Fruit fly (Drosophila melanogaster) whole organism, embryonic: ENCODE data around the gene CG1233.

Source experiments
- Antp ChIP-seq: fragments of 200-800 bp; sonication (Bioruptor generic); optimal IDR thresholded peaks from 3 replicates; lab custom pipeline; 2016; ENCODE audit warnings: missing biosample characterization, missing genetic modification characterization
- Atf-2 ChIP-seq: fragments of 200-800 bp; sonication (Bioruptor generic); optimal IDR thresholded peaks from 2 replicates; lab custom pipeline; 2016; ENCODE audit warnings: missing biosample characterization, missing genetic modification characterization
- BEAF-32 ChIP-seq: fragments of 200-800 bp; sonication (Bioruptor generic); optimal IDR thresholded peaks from 3 replicates; lab custom pipeline; 2017; ENCODE audit warnings: missing biosample characterization, missing genetic modification characterization, mild to moderate bottlenecking, moderate library complexity, missing genetic modification reagents
- CG10274 ChIP-seq: fragments of 200-800 bp; sonication (Bioruptor generic); optimal IDR thresholded peaks from 3 replicates; lab custom pipeline; 2017; ENCODE audit warnings: missing biosample characterization, mild to moderate bottlenecking, missing genetic modification characterization
- CG13894 ChIP-seq: fragments of 200-800 bp; sonication (Bioruptor generic); optimal IDR thresholded peaks from 3 replicates; lab custom pipeline; 2018; ENCODE audit warnings: missing biosample characterization, mild to moderate bottlenecking, missing genetic modification characterization, moderate library complexity
- CG17328 ChIP-seq: fragments of 200-800 bp; sonication (Bioruptor generic); IDR thresholded peaks from 2 replicates; pipeline ENCODE4 v1.3.6; 2022; ENCODE audit warnings: missing biosample characterization, missing genetic modification characterization
- CG17361 ChIP-seq: fragments of 200-800 bp; sonication (Bioruptor generic); IDR thresholded peaks from 3 replicates; pipeline ENCODE4 v1.3.6; 2022; ENCODE audit warnings: missing biosample characterization, missing genetic modification characterization
- CG18599 ChIP-seq: fragments of 200-800 bp; sonication (Bioruptor generic); optimal IDR thresholded peaks from 3 replicates; lab custom pipeline; 2017; ENCODE audit warnings: missing biosample characterization, missing genetic modification characterization, mild to moderate bottlenecking, moderate library complexity, missing genetic modification reagents
- CG30431 ChIP-seq: fragments of 200-800 bp; sonication (Bioruptor generic); optimal IDR thresholded peaks from 2 replicates; lab custom pipeline; 2017; ENCODE audit warnings: missing biosample characterization, missing genetic modification characterization
- CG3065 ChIP-seq: fragments of 200-800 bp; sonication (Bioruptor generic); optimal IDR thresholded peaks from 2 replicates; lab custom pipeline; 2016; ENCODE audit warnings: missing biosample characterization, missing genetic modification characterization
- CG31365 ChIP-seq: fragments of 200-800 bp; sonication (Bioruptor generic); optimal IDR thresholded peaks from 2 replicates; lab custom pipeline; 2018; ENCODE audit warnings: missing biosample characterization, mild to moderate bottlenecking, missing genetic modification characterization
- CG32532 ChIP-seq: fragments of 200-800 bp; sonication (Bioruptor generic); IDR thresholded peaks from 2 replicates; pipeline ENCODE4 v1.3.6; 2022; ENCODE audit warnings: missing biosample characterization, missing genetic modification characterization
- CG33557 ChIP-seq: fragments of 200-800 bp; sonication (Bioruptor generic); optimal IDR thresholded peaks from 2 replicates; lab custom pipeline; 2019; ENCODE audit warnings: missing biosample characterization, mild to moderate bottlenecking, missing genetic modification characterization, moderate library complexity
- CG8924 ChIP-seq: fragments of 200-800 bp; optimal IDR thresholded peaks from 3 replicates; lab custom pipeline; 2019; ENCODE audit warnings: missing biosample characterization, mild to moderate bottlenecking, missing genetic modification characterization, moderate library complexity
- CG9797 ChIP-seq: fragments of 200-800 bp; sonication (Bioruptor generic); optimal IDR thresholded peaks from 3 replicates; lab custom pipeline; 2018; ENCODE audit warnings: missing biosample characterization, mild to moderate bottlenecking, missing genetic modification characterization
- D19B ChIP-seq: fragments of 200-800 bp; sonication (Bioruptor generic); optimal IDR thresholded peaks from 2 replicates; lab custom pipeline; 2017; ENCODE audit warnings: missing biosample characterization, mild to moderate bottlenecking, missing genetic modification characterization
- Dbx ChIP-seq: fragments of 200-800 bp; sonication (Bioruptor generic); IDR thresholded peaks from 3 replicates; pipeline ENCODE4 v1.3.6; 2022; ENCODE audit warnings: missing biosample characterization, missing genetic modification characterization
- Doc3 ChIP-seq: fragments of 200-800 bp; sonication (Bioruptor generic); IDR thresholded peaks from 3 replicates; pipeline ENCODE4 v1.3.6; 2022; ENCODE audit warnings: missing biosample characterization, missing genetic modification characterization; ENCODE audit not compliant: partially characterized antibody
- E2f1 ChIP-seq: fragments of 200-800 bp; sonication (Bioruptor generic); IDR thresholded peaks from 2 replicates; pipeline ENCODE4 v1.3.6; 2022; ENCODE audit warnings: missing biosample characterization, missing genetic modification characterization
- ERR ChIP-seq: fragments of 200-800 bp; sonication (Bioruptor generic); optimal IDR thresholded peaks from 2 replicates; lab custom pipeline; 2016; ENCODE audit warnings: missing biosample characterization, missing genetic modification characterization
- Fer3 ChIP-seq: fragments of 200-800 bp; sonication (Bioruptor generic); optimal IDR thresholded peaks from 2 replicates; lab custom pipeline; 2018; ENCODE audit warnings: missing biosample characterization, mild to moderate bottlenecking, missing genetic modification characterization, moderate library complexity
- GATAe ChIP-seq: fragments of 200-800 bp; sonication (Bioruptor generic); conservative IDR thresholded peaks from 2 replicates; pipeline ENCODE4 v1.3.6; 2022; ENCODE audit warnings: missing biosample characterization, missing genetic modification characterization
- Hr78 ChIP-seq, 2 experiments: fragments of 200-800 bp in 1 of 2; fragments of >200 bp in 1 of 2; sonication (Bioruptor generic) in 1 of 2; optimal IDR thresholded peaks; 2 replicates each; lab custom pipeline; 2017 to 2019; ENCODE audit warnings: missing biosample characterization in 2 of 2, missing genetic modification characterization in 2 of 2, mild to moderate bottlenecking in 1 of 2, moderate library complexity in 1 of 2
- Ssrp ChIP-seq: fragments of 200-800 bp; sonication (Bioruptor generic); optimal IDR thresholded peaks from 2 replicates; lab custom pipeline; 2018; ENCODE audit warnings: missing biosample characterization, mild to moderate bottlenecking, missing genetic modification characterization, moderate library complexity
- Xrp1 ChIP-seq: fragments of 200-800 bp; sonication (Bioruptor generic); IDR thresholded peaks from 2 replicates; pipeline ENCODE4 v1.3.6; 2022; ENCODE audit warnings: missing biosample characterization, missing genetic modification characterization
- bcd ChIP-seq: fragments of 200-800 bp; sonication (Bioruptor generic); optimal IDR thresholded peaks from 2 replicates; lab custom pipeline; 2017; ENCODE audit warnings: missing biosample characterization, mild to moderate bottlenecking, missing genetic modification characterization
- bigmax ChIP-seq: fragments of 200-800 bp; sonication (Bioruptor generic); optimal IDR thresholded peaks from 2 replicates; lab custom pipeline; 2018; ENCODE audit warnings: missing biosample characterization, mild to moderate bottlenecking, missing genetic modification characterization
- bsh ChIP-seq, 2 experiments: fragments of 200-800 bp; sonication (Bioruptor generic); optimal IDR thresholded peaks; 2 replicates each; lab custom pipeline; 2017 to 2018; ENCODE audit warnings: mild to moderate bottlenecking in 2 of 2, missing biosample characterization in 2 of 2, missing genetic modification characterization in 2 of 2, moderate library complexity in 1 of 2
- cas ChIP-seq: fragments of 200-800 bp; sonication (Bioruptor generic); IDR thresholded peaks from 2 replicates; pipeline ENCODE4 v1.3.6; 2022; ENCODE audit warnings: missing biosample characterization, missing genetic modification characterization
- cg ChIP-seq: fragments of 200-800 bp; sonication (Bioruptor generic); optimal IDR thresholded peaks from 3 replicates; lab custom pipeline; 2019; ENCODE audit warnings: missing biosample characterization, mild to moderate bottlenecking, missing genetic modification characterization, moderate library complexity
- crc ChIP-seq: fragments of 200-800 bp; sonication (Bioruptor generic); optimal IDR thresholded peaks from 2 replicates; lab custom pipeline; 2016; ENCODE audit warnings: missing biosample characterization, missing genetic modification characterization
- croc ChIP-seq: fragments of 200-800 bp; sonication (Bioruptor generic); conservative IDR thresholded peaks from 3 replicates; pipeline ENCODE4 v1.3.6; 2022; ENCODE audit warnings: missing biosample characterization, missing genetic modification characterization
- crp ChIP-seq, 2 experiments: fragments of 200-800 bp; sonication (Bioruptor generic); optimal IDR thresholded peaks; 2 replicates in 1 of 2; 3 replicates in 1 of 2; lab custom pipeline; 2017; ENCODE audit warnings: missing biosample characterization in 2 of 2, missing genetic modification characterization in 2 of 2, mild to moderate bottlenecking in 1 of 2, moderate library complexity in 1 of 2
- dimm ChIP-seq: fragments of 200-800 bp; sonication (Bioruptor generic); IDR thresholded peaks from 2 replicates; pipeline ENCODE4 v1.3.6; 2022; ENCODE audit warnings: missing biosample characterization, missing genetic modification characterization
- disco-r ChIP-seq: fragments of 200-800 bp; sonication (Bioruptor generic); optimal IDR thresholded peaks from 2 replicates; lab custom pipeline; 2016; ENCODE audit warnings: missing biosample characterization, missing genetic modification characterization
- fru ChIP-seq: fragments of >200 bp; optimal IDR thresholded peaks from 2 replicates; lab custom pipeline; 2017
- gem ChIP-seq: fragments of 200-800 bp; sonication (Bioruptor generic); optimal IDR thresholded peaks from 2 replicates; lab custom pipeline; 2019; ENCODE audit warnings: missing biosample characterization, mild to moderate bottlenecking, missing genetic modification characterization, moderate library complexity
- ind ChIP-seq: fragments of 200-800 bp; sonication (Bioruptor generic); optimal IDR thresholded peaks from 3 replicates; lab custom pipeline; 2016; ENCODE audit warnings: missing biosample characterization, missing genetic modification characterization
- insv ChIP-seq, 2 experiments: fragments of 200-800 bp; sonication (Bioruptor generic); optimal IDR thresholded peaks; 3 replicates each; lab custom pipeline; 2016 to 2018; ENCODE audit warnings: missing biosample characterization in 2 of 2, missing genetic modification characterization in 2 of 2
- lov ChIP-seq, 2 experiments: fragments of 200-800 bp in 1 of 2; fragments of >200 bp in 1 of 2; sonication (Bioruptor generic) in 1 of 2; IDR thresholded peaks in 1 of 2; optimal IDR thresholded peaks in 1 of 2; 2 replicates in 1 of 2; 3 replicates in 1 of 2; pipeline versions ENCODE4 v1.3.6 to Lab custom; 2017 to 2022; ENCODE audit warnings: missing biosample characterization in 1 of 2, missing genetic modification characterization in 1 of 2
- mam ChIP-seq: fragments of 200-800 bp; sonication (Bioruptor generic); optimal IDR thresholded peaks from 3 replicates; lab custom pipeline; 2016; ENCODE audit warnings: missing biosample characterization, missing genetic modification characterization
- psq ChIP-seq: fragments of 200-800 bp; sonication (Bioruptor generic); optimal IDR thresholded peaks from 2 replicates; lab custom pipeline; 2017; ENCODE audit warnings: missing biosample characterization, missing genetic modification characterization
- pzg ChIP-seq: fragments of 200-800 bp; sonication (Bioruptor generic); optimal IDR thresholded peaks from 3 replicates; lab custom pipeline; 2018; ENCODE audit warnings: missing biosample characterization, mild to moderate bottlenecking, missing genetic modification characterization, moderate library complexity
- rib ChIP-seq: fragments of 200-800 bp; sonication (Bioruptor generic); IDR thresholded peaks from 2 replicates; pipeline ENCODE4 v1.3.6; 2022; ENCODE audit warnings: missing biosample characterization, missing genetic modification characterization
- sima ChIP-seq: fragments of 200-800 bp; sonication (Bioruptor generic); optimal IDR thresholded peaks from 2 replicates; lab custom pipeline; 2016; ENCODE audit warnings: missing biosample characterization, missing genetic modification characterization
- sisA ChIP-seq: fragments of 200-800 bp; sonication (Bioruptor generic); IDR thresholded peaks from 2 replicates; pipeline ENCODE4 v1.3.6; 2022; ENCODE audit warnings: missing biosample characterization, missing genetic modification characterization
- toy ChIP-seq: fragments of 200-800 bp; sonication (Bioruptor generic); IDR thresholded peaks from 2 replicates; pipeline ENCODE4 v1.3.6; 2022; ENCODE audit warnings: missing biosample characterization, missing genetic modification characterization

The CG1233 gene

dm6 chr3L:346656-347640, 14.3 kb upstream of the CG1233 start, which contains the start of gene mth (continued):
- TF ChIP-seq rib (GFP tag; lab: Robert Waterston, UW) = no peak
- no peak for TF ChIP-seq lov (optimal IDR thresholded peaks at IDR 0.05; lab: Kevin White, UChicago)
- TF ChIP-seq lov (GFP tag; IDR thresholded peaks at IDR 0.05; lab: Robert Waterston, UW) = no peak
- TF ChIP-seq GATAe (GFP tag; lab: Robert Waterston, UW) = no peak
- no peak for TF ChIP-seq CG30431 (GFP tag; lab: Kevin White, UChicago)
- peak; percentile 4 for TF ChIP-seq CG18599
- TF ChIP-seq bcd (GFP tag; lab: Kevin White, UChicago) = peak; percentile 40
- TF ChIP-seq E2f1 (GFP tag; lab: Robert Waterston, UW) = peak; percentile 27; the same call in 1 of the 2 replicates
- no peak for TF ChIP-seq CG31365 (tag; lab: Kevin White, UChicago)
- TF ChIP-seq bigmax (GFP tag; lab: Kevin White, UChicago) = no peak
- peak; percentile 39; the same call in 1 of the 3 replicates for TF ChIP-seq croc (GFP tag; lab: Robert Waterston, UW)
- peak; percentile 83 for TF ChIP-seq pzg
- TF ChIP-seq sisA (GFP tag; lab: Robert Waterston, UW) = peak; percentile 44
- no peak for TF ChIP-seq fru
- TF ChIP-seq CG17361 (GFP tag; lab: Robert Waterston, UW) = peak; percentile 62; the same call in 2 of the 3 replicates
- TF ChIP-seq D19B (GFP tag; lab: Kevin White, UChicago) = peak; percentile 19
- TF ChIP-seq Ssrp (tag; lab: Kevin White, UChicago) = peak; percentile 3
- TF ChIP-seq disco-r = no peak
- TF ChIP-seq CG17328 = no peak
- peak; percentile 63 for TF ChIP-seq gem (tag; lab: Kevin White, UChicago)
- TF ChIP-seq Atf-2 (GFP tag; lab: Kevin White, UChicago) = peak; percentile 62
- TF ChIP-seq dimm (GFP tag; lab: Robert Waterston, UW) = no peak
- TF ChIP-seq ERR (GFP tag; lab: Kevin White, UChicago) = peak; percentile 26
- peak; percentile 32 for TF ChIP-seq CG8924 (tag; lab: Kevin White, UChicago)
- TF ChIP-seq Fer3 = no peak
- TF ChIP-seq CG10274 (GFP tag; lab: Kevin White, UChicago) = no peak
- peak in 1 of 2 experiments; percentile 79 for TF ChIP-seq insv (GFP tag; optimal IDR thresholded peaks at IDR 0.05; lab: Kevin White, UChicago)
- peak; percentile 54 for TF ChIP-seq CG9797
- TF ChIP-seq CG33557 = peak; percentile 51
- TF ChIP-seq Dbx (GFP tag; lab: Robert Waterston, UW) = peak; percentile 54; the same call in 1 of the 3 replicates
- no peak for TF ChIP-seq crc (GFP tag; lab: Kevin White, UChicago)
- no peak for TF ChIP-seq cas (GFP tag; lab: Robert Waterston, UW)
- TF ChIP-seq BEAF-32 (GFP tag; lab: Kevin White, UChicago) = peak; percentile 100
- peak; percentile 40 for TF ChIP-seq cg (GFP tag; lab: Kevin White, UChicago)
- peak; percentile 77 for TF ChIP-seq mam (GFP tag; lab: Kevin White, UChicago)
- TF ChIP-seq CG32532 (GFP tag; lab: Robert Waterston, UW) = peak; percentile 63
- peak; percentile 99 for TF ChIP-seq Doc3 (GFP tag; lab: Robert Waterston, UW)
- peak; percentile 37; the same call in 1 of the 2 replicates for TF ChIP-seq Xrp1
- no peak for TF ChIP-seq CG3065 (GFP tag; lab: Kevin White, UChicago)
- peak in 1 of 2 experiments; percentile 47 for TF ChIP-seq bsh (GFP tag; optimal IDR thresholded peaks at IDR 0.05; lab: Kevin White, UChicago)
- TF ChIP-seq Antp (GFP tag; lab: Kevin White, UChicago) = peak; percentile 28
- TF ChIP-seq toy (GFP tag; lab: Robert Waterston, UW) = no peak
- TF ChIP-seq Hr78 (GFP tag; optimal IDR thresholded peaks at IDR 0.05; lab: Kevin White, UChicago) = no peak
- TF ChIP-seq CG13894 = peak; percentile 65
- TF ChIP-seq psq = no peak
- peak in 1 of 2 experiments; percentile 54 for TF ChIP-seq crp (GFP tag; optimal IDR thresholded peaks at IDR 0.05; lab: Kevin White, UChicago)
- peak; percentile 2 for TF ChIP-seq sima (GFP tag; lab: Kevin White, UChicago)
- peak; percentile 35 for TF ChIP-seq ind (GFP tag; lab: Kevin White, UChicago)
